Fruit fly (Drosophila melanogaster) whole organism, wandering third instar larva: ENCODE data around the gene CG32625.

ENCODE experiments used
- Dfd ChIP-seq: fragments of >200 bp; optimal IDR thresholded peaks from 2 replicates; lab custom pipeline; 2017; ENCODE audit warnings: missing biosample characterization, missing genetic modification characterization
- Jra ChIP-seq: sonication (Bioruptor generic); optimal IDR thresholded peaks from 2 replicates; lab custom pipeline; 2016; ENCODE audit warnings: missing biosample characterization, missing genetic modification characterization
- Myc ChIP-seq: fragments of >200 bp; optimal IDR thresholded peaks from 2 replicates; lab custom pipeline; 2017
- N ChIP-seq: fragments of >200 bp; optimal IDR thresholded peaks from 2 replicates; lab custom pipeline; 2018; ENCODE audit warnings: missing biosample characterization, missing external identifiers, missing genetic modification characterization
- foxo ChIP-seq, 2 experiments: fragments of 200-800 bp; sonication (Bioruptor generic); optimal IDR thresholded peaks; 2 replicates in 1 of 2; 3 replicates in 1 of 2; lab custom pipeline; 2016 to 2017; ENCODE audit warnings: missing biosample characterization in 2 of 2, missing genetic modification characterization in 2 of 2
- h ChIP-seq: fragments of 200-800 bp; sonication (Bioruptor generic); optimal IDR thresholded peaks from 3 replicates; lab custom pipeline; 2016; ENCODE audit warnings: missing biosample characterization, mild to moderate bottlenecking, missing genetic modification characterization
- pan ChIP-seq: fragments of >200 bp; optimal IDR thresholded peaks from 2 replicates; lab custom pipeline; 2017
- psq ChIP-seq: fragments of 200-800 bp; sonication (Bioruptor generic); optimal IDR thresholded peaks from 3 replicates; lab custom pipeline; 2017; ENCODE audit warnings: missing biosample characterization, mild to moderate bottlenecking, missing genetic modification characterization, moderate library complexity
- usp ChIP-seq: fragments of >200 bp; optimal IDR thresholded peaks from 2 replicates; lab custom pipeline; 2017; ENCODE audit warnings: missing biosample characterization, missing genetic modification characterization

- no peak for TF ChIP-seq Myc
- TF ChIP-seq foxo (GFP tag; optimal IDR thresholded peaks at IDR 0.05; lab: Kevin White, UChicago) = peak in 1 of 2 experiments; percentile 33
- no peak for TF ChIP-seq pan (lab: Kevin White, UChicago)
- no peak for TF ChIP-seq N (GFP tag; lab: Kevin White, UChicago)
- TF ChIP-seq usp (GFP tag; lab: Kevin White, UChicago) = no peak
- TF ChIP-seq psq = no peak
- TF ChIP-seq h (GFP tag; lab: Kevin White, UChicago) = peak; percentile 5
- TF ChIP-seq Dfd (GFP tag; lab: Kevin White, UChicago) = no peak
- TF ChIP-seq Jra (GFP tag; lab: Kevin White, UChicago) = no peak
Observed at dm6 chrX:13800680-13801079, 44.1 kb upstream of the CG32625 start.
